Worm (Caenorhabditis elegans) whole organism, L4 larva: Measurements from ENCODE around the gene K07D4.9.
A peak's percentile ranks its signal among the peaks of the same experiment; 100 is the strongest.
"Not testable (repeated sequence)": the region's sequence is repeated elsewhere in the genome, so short reads cannot be mapped to it uniquely, and the experiment has no call there.

ENCODE experiments used
- D1046.2 ChIP-seq: fragments of 200-800 bp; sonication (Bioruptor generic); IDR thresholded peaks from 2 replicates; pipeline ENCODE4 v1.3.6; 2022; ENCODE audit warnings: missing genetic modification characterization, missing compliant biosample characterization
- F10B5.3 ChIP-seq: sonication (generic microtip); optimal IDR thresholded peaks from 2 replicates; lab custom pipeline; 2016; ENCODE audit warnings: mild to moderate bottlenecking, missing genetic modification characterization, missing compliant biosample characterization
- F37D6.2 ChIP-seq: sonication (generic microtip); optimal IDR thresholded peaks from 2 replicates; lab custom pipeline; 2016; ENCODE audit warnings: mild to moderate bottlenecking, missing genetic modification characterization, missing compliant biosample characterization
- F49E8.2 ChIP-seq: sonication (generic microtip); optimal IDR thresholded peaks from 2 replicates; lab custom pipeline; 2016; ENCODE audit warnings: missing compliant biosample characterization, mild to moderate bottlenecking, missing genetic modification characterization, borderline replicate concordance
- R02D3.7 ChIP-seq: fragments of 150-350 bp; sonication (generic microtip); optimal IDR thresholded peaks from 3 replicates; lab custom pipeline; 2014; ENCODE audit warnings: missing biosample characterization, missing genetic modification characterization
- T26A8.4 ChIP-seq: fragments of 200-800 bp; sonication (Bioruptor generic); IDR thresholded peaks from 2 replicates; pipeline ENCODE4 v1.3.6; 2022; ENCODE audit warnings: missing genetic modification characterization, missing compliant biosample characterization
- Y105C5A.15 ChIP-seq: fragments of 200-800 bp; sonication (Bioruptor generic); IDR thresholded peaks from 2 replicates; pipeline ENCODE4 v1.3.6; 2022; ENCODE audit warnings: missing genetic modification characterization, missing compliant biosample characterization
- Y48G9A.11 ChIP-seq: fragments of 200-800 bp; sonication (Bioruptor generic); IDR thresholded peaks from 2 replicates; pipeline ENCODE4 v1.3.6; 2022; ENCODE audit warnings: missing genetic modification reagents, missing genetic modification characterization, missing compliant biosample characterization
- Y5F2A.4 ChIP-seq: fragments of 200-800 bp; sonication (Bioruptor generic); optimal IDR thresholded peaks from 2 replicates; lab custom pipeline; 2018; ENCODE audit warnings: mild to moderate bottlenecking, missing genetic modification characterization, missing compliant biosample characterization
- ZK337.2 ChIP-seq: fragments of 200-800 bp; sonication (Bioruptor generic); IDR thresholded peaks from 2 replicates; pipeline ENCODE4 v1.3.6; 2022; ENCODE audit warnings: missing genetic modification reagents, missing genetic modification characterization, missing compliant biosample characterization
- aly-2 ChIP-seq: sonication (generic microtip); optimal IDR thresholded peaks from 2 replicates; lab custom pipeline; 2018; ENCODE audit warnings: missing biosample characterization, missing genetic modification characterization
- ama-1 ChIP-seq: fragments of 150-350 bp; optimal IDR thresholded peaks from 2 replicates; lab custom pipeline; 2014; ENCODE audit warnings: inconsistent platforms, mixed read lengths
- ceh-28 ChIP-seq: fragments of 150-350 bp; optimal IDR thresholded peaks from 2 replicates; lab custom pipeline; 2014; ENCODE audit warnings: missing biosample characterization, missing genetic modification reagents, missing genetic modification characterization
- ctbp-1 ChIP-seq: fragments of 200-800 bp; sonication (Bioruptor generic); IDR thresholded peaks from 2 replicates; pipeline ENCODE4 v1.3.6; 2022; ENCODE audit warnings: missing genetic modification reagents, missing genetic modification characterization, missing compliant biosample characterization
- daf-12 ChIP-seq: fragments of 150-350 bp; optimal IDR thresholded peaks from 2 replicates; lab custom pipeline; 2014; ENCODE audit warnings: missing biosample characterization, missing genetic modification reagents, missing genetic modification characterization
- daf-16 ChIP-seq, 3 experiments: sonication (generic microtip); optimal IDR thresholded peaks; 2 replicates each; lab custom pipeline; 2016 to 2017; ENCODE audit warnings: missing genetic modification characterization in 3 of 3, missing genetic modification reagents in 3 of 3, mild to moderate bottlenecking in 2 of 3, missing compliant biosample characterization in 2 of 3, missing biosample characterization in 1 of 3, moderate library complexity in 1 of 3
- dmd-6 ChIP-seq: fragments of 200-800 bp; sonication (Bioruptor generic); IDR thresholded peaks from 2 replicates; pipeline ENCODE4 v1.3.6; 2022; ENCODE audit warnings: missing genetic modification reagents, missing genetic modification characterization, missing compliant biosample characterization
- dmd-8 ChIP-seq: fragments of 200-800 bp; sonication (Bioruptor generic); IDR thresholded peaks from 2 replicates; pipeline ENCODE4 v1.3.6; 2022; ENCODE audit warnings: missing genetic modification characterization, missing compliant biosample characterization
- dpl-1 ChIP-seq: fragments of 150-350 bp; optimal IDR thresholded peaks from 2 replicates; lab custom pipeline; 2014; ENCODE audit warnings: missing biosample characterization, missing genetic modification reagents, missing genetic modification characterization
- hlh-11 ChIP-seq: fragments of 200-800 bp; sonication (Bioruptor generic); optimal IDR thresholded peaks from 2 replicates; lab custom pipeline; 2018; ENCODE audit warnings: mild to moderate bottlenecking, missing genetic modification characterization, missing compliant biosample characterization
- jun-1 ChIP-seq: fragments of 150-350 bp; optimal IDR thresholded peaks from 2 replicates; lab custom pipeline; 2014; ENCODE audit warnings: missing biosample characterization, missing genetic modification reagents, missing genetic modification characterization
- lim-7 ChIP-seq: fragments of 200-800 bp; sonication (Bioruptor generic); IDR thresholded peaks from 2 replicates; pipeline ENCODE4 v1.3.6; 2022; ENCODE audit warnings: missing genetic modification characterization, missing compliant biosample characterization
- lin-29 ChIP-seq: fragments of 200-800 bp; sonication (Bioruptor generic); IDR thresholded peaks from 2 replicates; pipeline ENCODE4 v1.3.6; 2022; ENCODE audit warnings: missing genetic modification reagents, missing genetic modification characterization, missing compliant biosample characterization
- lin-39 ChIP-seq: fragments of 150-350 bp; optimal IDR thresholded peaks from 2 replicates; lab custom pipeline; 2014; ENCODE audit warnings: missing biosample characterization, missing genetic modification reagents, missing genetic modification characterization
- lir-3 ChIP-seq: sonication (generic microtip); optimal IDR thresholded peaks from 2 replicates; lab custom pipeline; 2016; ENCODE audit warnings: mild to moderate bottlenecking, missing genetic modification characterization, missing compliant biosample characterization
- lsy-2 ChIP-seq, 2 experiments: fragments of 150-350 bp in 1 of 2; sonication (generic microtip) in 1 of 2; optimal IDR thresholded peaks; 2 replicates each; lab custom pipeline; 2014 to 2017; ENCODE audit warnings: missing biosample characterization in 2 of 2, missing genetic modification characterization in 2 of 2
- madf-5 ChIP-seq, 2 experiments: fragments of 200-800 bp; sonication (Bioruptor generic); IDR thresholded peaks; 2 replicates each; pipeline ENCODE4 v1.3.6; 2022; ENCODE audit warnings: missing compliant biosample characterization in 2 of 2, missing genetic modification characterization in 2 of 2
- madf-9 ChIP-seq: fragments of 200-800 bp; sonication (Bioruptor generic); conservative IDR thresholded peaks from 2 replicates; pipeline ENCODE4 v1.3.6; 2022; ENCODE audit warnings: missing genetic modification reagents, missing genetic modification characterization, missing compliant biosample characterization
- mdt-29 ChIP-seq: fragments of 200-800 bp; sonication (Bioruptor generic); IDR thresholded peaks from 2 replicates; pipeline ENCODE4 v1.3.6; 2022; ENCODE audit warnings: missing genetic modification reagents, missing genetic modification characterization, missing compliant biosample characterization
- mxl-2 ChIP-seq: fragments of 200-800 bp; sonication (Bioruptor generic); conservative IDR thresholded peaks from 2 replicates; pipeline ENCODE4 v1.3.6; 2022; ENCODE audit warnings: missing genetic modification reagents, missing genetic modification characterization, missing compliant biosample characterization
- nhr-111 ChIP-seq: fragments of 200-800 bp; sonication (Bioruptor generic); optimal IDR thresholded peaks from 2 replicates; lab custom pipeline; 2018; ENCODE audit warnings: mild to moderate bottlenecking, missing genetic modification characterization, missing compliant biosample characterization
- nhr-48 ChIP-seq: sonication (generic microtip); optimal IDR thresholded peaks from 2 replicates; lab custom pipeline; 2016; ENCODE audit warnings: mild to moderate bottlenecking, missing genetic modification characterization, missing compliant biosample characterization
- pha-4 ChIP-seq, 2 experiments: fragments of 150-350 bp in 1 of 2; fragments of 200-800 bp in 1 of 2; sonication (Bioruptor generic) in 1 of 2; IDR thresholded peaks in 1 of 2; optimal IDR thresholded peaks in 1 of 2; 2 replicates each; pipeline versions ENCODE4 v1.3.6 to Lab custom; 2014 to 2022; ENCODE audit warnings: missing genetic modification characterization in 2 of 2, missing genetic modification reagents in 2 of 2, missing biosample characterization in 1 of 2, missing compliant biosample characterization in 1 of 2
- php-3 ChIP-seq: fragments of 200-800 bp; sonication (Bioruptor generic); IDR thresholded peaks from 2 replicates; pipeline ENCODE4 v1.3.6; 2022; ENCODE audit warnings: missing genetic modification reagents, missing genetic modification characterization, missing compliant biosample characterization
- rbr-2 ChIP-seq: sonication (generic microtip); optimal IDR thresholded peaks from 2 replicates; lab custom pipeline; 2016; ENCODE audit warnings: missing genotype, missing genetic modification characterization, missing compliant biosample characterization
- saeg-2 ChIP-seq: fragments of 200-800 bp; sonication (Bioruptor generic); IDR thresholded peaks from 2 replicates; pipeline ENCODE4 v1.3.6; 2022; ENCODE audit warnings: missing genetic modification reagents, missing genetic modification characterization, missing compliant biosample characterization
- set-16 ChIP-seq: fragments of 200-800 bp; sonication (Bioruptor generic); IDR thresholded peaks from 2 replicates; pipeline ENCODE4 v1.3.6; 2022; ENCODE audit warnings: missing genetic modification reagents, missing genetic modification characterization, missing compliant biosample characterization
- tra-1 ChIP-seq: fragments of 200-800 bp; sonication (Bioruptor generic); IDR thresholded peaks from 2 replicates; pipeline ENCODE4 v1.3.6; 2022; ENCODE audit warnings: missing genetic modification reagents, missing genetic modification characterization, missing compliant biosample characterization
- unc-130 ChIP-seq: sonication (generic microtip); optimal IDR thresholded peaks from 2 replicates; lab custom pipeline; 2016; ENCODE audit warnings: missing genetic modification reagents, missing genetic modification characterization, missing compliant biosample characterization
- unc-39 ChIP-seq: sonication (generic microtip); optimal IDR thresholded peaks from 2 replicates; lab custom pipeline; 2017; ENCODE audit warnings: missing biosample characterization, missing genetic modification characterization
- unc-62 ChIP-seq, 3 experiments: fragments of 150-350 bp in 1 of 3; sonication (generic microtip); optimal IDR thresholded peaks in 2 of 3; peaks in 1 of 3; 1 replicate in 1 of 3; 2 replicates in 2 of 3; lab custom pipeline; 2014 to 2017; ENCODE audit warnings: missing biosample characterization in 3 of 3, missing genetic modification characterization in 3 of 3, missing genetic modification reagents in 3 of 3, missing genotype in 1 of 3
- vab-7 ChIP-seq: fragments of 200-800 bp; sonication (Bioruptor generic); IDR thresholded peaks from 2 replicates; pipeline ENCODE4 v1.3.6; 2022; ENCODE audit warnings: missing genetic modification reagents, missing genetic modification characterization, missing compliant biosample characterization
- zfp-2 ChIP-seq: sonication (generic microtip); optimal IDR thresholded peaks from 2 replicates; lab custom pipeline; 2016; ENCODE audit warnings: mild to moderate bottlenecking, missing genetic modification characterization, missing compliant biosample characterization
- zfp-3 ChIP-seq: fragments of 200-800 bp; sonication (Bioruptor generic); conservative IDR thresholded peaks from 2 replicates; pipeline ENCODE4 v1.3.6; 2022; ENCODE audit warnings: missing genetic modification reagents, missing genetic modification characterization, missing compliant biosample characterization

K07D4.9 gene

DNA sequence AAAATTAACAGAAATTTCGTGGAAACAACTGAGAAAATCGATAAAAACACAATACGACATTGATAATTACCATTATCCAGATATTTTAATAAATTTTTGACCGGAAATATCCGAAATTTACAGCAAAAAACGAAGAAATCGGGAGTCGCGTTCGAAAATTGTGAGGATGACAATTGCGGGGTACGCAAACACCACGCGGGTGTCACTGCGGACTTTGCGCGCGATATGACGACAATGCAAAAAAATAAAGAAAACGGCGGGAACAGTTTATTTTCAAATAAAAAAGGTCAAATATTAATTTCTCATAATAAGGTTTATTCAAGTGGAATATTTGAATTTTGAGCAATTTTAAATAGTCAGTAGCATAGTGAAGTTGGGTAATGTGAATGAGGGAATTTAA is 16.0 kb downstream of the K07D4.9 start, which contains the start of gene rpn-11 (continued):
- no peak for TF ChIP-seq unc-62 (GFP tag; optimal IDR thresholded peaks at IDR 0.05 in 1 of 2; lab: Kevin White, UChicago)
- TF ChIP-seq unc-62 (tag; optimal IDR thresholded peaks at IDR 0.05; lab: Kevin White, UChicago), result no peak
- no peak for TF ChIP-seq nhr-111 (GFP tag; lab: Kevin White, UChicago)
- TF ChIP-seq, all 104 proteins: peak for 49

DNA sequence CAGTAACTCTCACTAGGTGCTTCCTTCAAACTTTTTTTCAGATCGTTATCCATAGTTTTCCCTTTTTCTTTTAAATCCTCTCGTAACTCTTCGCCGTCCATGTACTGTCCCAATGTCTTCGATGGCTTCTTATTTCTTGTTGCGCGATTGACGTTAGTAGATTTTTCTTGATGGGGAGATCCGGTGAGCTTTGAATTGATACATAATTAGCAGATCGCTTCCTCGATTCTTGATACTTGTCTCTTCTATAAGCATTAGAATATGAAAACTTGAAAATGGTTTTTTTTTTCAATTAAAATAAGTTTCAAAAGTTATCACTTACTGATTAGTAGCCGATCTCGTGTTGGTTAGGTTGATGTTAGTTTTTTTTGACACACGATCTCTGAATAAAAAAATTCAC is 17.0 kb downstream of the K07D4.9 start, which contains the start of gene K07D4.2:
K07D4.2 (minus strand) TSS at position 101 of the 400 bp plus-strand sequence.
- TF ChIP-seq lim-7 (GFP tag; lab: Robert Waterston, UW) (no peak), Y5F2A.4 (GFP tag; lab: Kevin White, UChicago) (no peak), ama-1 (lab: Kevin White, UChicago) (no peak), R02D3.7 (tag; lab: Kevin White, UChicago) (no peak), aly-2 (tag; lab: Kevin White, UChicago) (no peak), lin-39 (tag; lab: Kevin White, UChicago) (no peak), unc-39 (tag; lab: Kevin White, UChicago) (no peak), madf-5 (GFP tag; IDR thresholded peaks at IDR 0.05; lab: Robert Waterston, UW) (no peak), daf-12 (no peak), mxl-2 (GFP tag; lab: Robert Waterston, UW) (no peak), hlh-11 (tag; lab: Kevin White, UChicago) (no peak), pha-4 (GFP tag; IDR thresholded peaks at IDR 0.05; lab: Robert Waterston, UW) (no peak), pha-4 (tag; optimal IDR thresholded peaks at IDR 0.05; lab: Kevin White, UChicago) (no peak), lin-29 (no peak), lir-3 (tag; lab: Kevin White, UChicago) (no peak), jun-1 (no peak), ceh-28 (tag; lab: Kevin White, UChicago) (no peak), ctbp-1 (GFP tag; lab: Robert Waterston, UW) (no peak), daf-16 (GFP tag; optimal IDR thresholded peaks at IDR 0.05; lab: Kevin White, UChicago) (no peak), daf-16 (tag; optimal IDR thresholded peaks at IDR 0.05; lab: Kevin White, UChicago) (no peak), tra-1 (GFP tag; lab: Robert Waterston, UW) (no peak)

DNA sequence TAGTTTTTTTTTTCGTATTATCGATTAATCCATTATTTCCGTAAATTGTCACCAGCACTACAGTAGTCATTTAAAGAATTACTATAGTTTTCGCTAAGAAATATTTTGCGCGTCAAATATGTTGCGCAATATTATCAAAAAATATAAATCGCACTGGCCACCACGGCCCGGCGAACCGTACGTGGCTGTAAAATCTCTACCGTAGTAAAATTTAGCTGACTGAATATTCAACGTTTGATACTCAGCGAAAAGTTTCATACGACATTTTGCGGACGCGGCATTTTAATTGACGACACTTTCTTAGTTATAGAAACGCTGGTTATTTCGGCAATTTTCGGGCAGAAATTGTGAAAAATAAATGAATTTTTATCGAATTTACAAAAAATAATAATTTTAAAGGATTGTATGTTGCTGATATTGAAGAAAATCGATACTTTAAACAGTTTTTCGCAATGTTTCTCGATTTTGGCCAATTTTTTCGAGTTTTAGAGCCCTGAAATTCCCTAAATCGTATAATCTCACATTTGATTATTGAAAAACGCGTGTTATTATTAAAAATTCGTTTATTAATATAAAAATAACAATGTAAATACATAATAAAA is 19.6 kb downstream of the K07D4.9 start:
- TF ChIP-seq D1046.2 (GFP tag; lab: Robert Waterston, UW) (peak; percentile 98), php-3 (GFP tag; lab: Robert Waterston, UW) (peak; percentile 99), tra-1 (GFP tag; lab: Robert Waterston, UW) (peak; percentile 100), madf-5 (GFP tag; IDR thresholded peaks at IDR 0.05; lab: Robert Waterston, UW) (peak; percentile 90 to 98; a peak in 3 of 4 replicates), mxl-2 (GFP tag; lab: Robert Waterston, UW) (peak; percentile 92), dmd-6 (GFP tag; lab: Robert Waterston, UW) (peak; percentile 99), madf-9 (GFP tag; lab: Robert Waterston, UW) (peak; percentile 98), lin-29 (peak; percentile 99), Y48G9A.11 (GFP tag; lab: Robert Waterston, UW) (peak; percentile 95), ZK337.2 (GFP tag; lab: Robert Waterston, UW) (peak; percentile 99), zfp-2 (peak; percentile 45), saeg-2 (GFP tag; lab: Robert Waterston, UW) (peak; percentile 96), lsy-2 (tag; optimal IDR thresholded peaks at IDR 0.05; lab: Kevin White, UChicago) (peak; percentile 48 to 74), unc-130 (GFP tag; lab: Kevin White, UChicago) (peak; percentile 35), zfp-3 (peak; percentile 100), F49E8.2 (tag; lab: Kevin White, UChicago) (peak; percentile 24), dmd-8 (GFP tag; lab: Robert Waterston, UW) (peak; percentile 75; the same call in 1 of the 2 replicates), F10B5.3 (peak; percentile 36), dpl-1 (peak; percentile 35), pha-4 (GFP tag; IDR thresholded peaks at IDR 0.05; lab: Robert Waterston, UW) (peak; percentile 98), nhr-48 (tag; lab: Kevin White, UChicago) (peak; percentile 40), mdt-29 (GFP tag; lab: Robert Waterston, UW) (peak; percentile 98), vab-7 (peak; percentile 97), Y105C5A.15 (GFP tag; lab: Robert Waterston, UW) (peak; percentile 72), set-16 (GFP tag; lab: Robert Waterston, UW) (peak; percentile 43), T26A8.4 (GFP tag; lab: Robert Waterston, UW) (peak; percentile 99), rbr-2 (tag; lab: Kevin White, UChicago) (peak; percentile 83), F37D6.2 (peak; percentile 34), lim-7 (GFP tag; lab: Robert Waterston, UW) (peak; percentile 69)
- TF ChIP-seq pha-4 (tag; optimal IDR thresholded peaks at IDR 0.05; lab: Kevin White, UChicago), result not testable (repeated sequence)
